Fruit fly (Drosophila melanogaster): ENCODE results near the gene CG32365.

Gene CG32365

dm6 chr3L:7854752-7855454 lies 13.9 kb upstream of the CG32365 start (continued):
- TF ChIP-seq tup (GFP tag; optimal IDR thresholded peaks at IDR 0.05) (no peak), wek (GFP tag; optimal IDR thresholded peaks at IDR 0.05) (peak; percentile 90), CG10267 (tag; optimal IDR thresholded peaks at IDR 0.05) (peak; percentile 69), CG10209 (GFP tag; optimal IDR thresholded peaks at IDR 0.05) (peak; percentile 12), schlank (tag; optimal IDR thresholded peaks at IDR 0.05) (peak; percentile 51), nom (GFP tag; optimal IDR thresholded peaks at IDR 0.05) (peak; percentile 85), CG4328 (GFP tag; optimal IDR thresholded peaks at IDR 0.05) (peak; percentile 85), HLH4C (GFP tag; IDR thresholded peaks at IDR 0.05; ENCODE audit: partially characterized antibody) (0 out of 3 replicates have a peak, but pooled peaks have one; percentile 9), sim (GFP tag; IDR thresholded peaks at IDR 0.05) (no peak), cad (GFP tag; optimal IDR thresholded peaks at IDR 0.05) (no peak), CG15011 (GFP tag; optimal IDR thresholded peaks at IDR 0.05) (peak; percentile 63), CG10147 (GFP tag; optimal IDR thresholded peaks at IDR 0.05) (peak; percentile 45), CG8281 (tag; optimal IDR thresholded peaks at IDR 0.05) (peak; percentile 31), klu (GFP tag; IDR thresholded peaks at IDR 0.05) (no peak), Nf-YB (GFP tag; optimal IDR thresholded peaks at IDR 0.05) (peak; percentile 43), nerfin-1 (tag; optimal IDR thresholded peaks at IDR 0.05) (peak; percentile 83), pfk (GFP tag; optimal IDR thresholded peaks at IDR 0.05) (peak; percentile 81), Mes4 (GFP tag; optimal IDR thresholded peaks at IDR 0.05) (peak; percentile 33), insv (GFP tag; optimal IDR thresholded peaks at IDR 0.05) (peak in 1 of 2 experiments; percentile 35), Bgb (GFP tag; IDR thresholded peaks at IDR 0.05; ENCODE audit: partially characterized antibody) (no peak), crp (GFP tag; optimal IDR thresholded peaks at IDR 0.05) (peak in 1 of 2 experiments; percentile 57), ara (GFP tag; IDR thresholded peaks at IDR 0.05) (0 out of 2 replicates have a peak, but pooled peaks have one; percentile 24), CG7987 (GFP tag; optimal IDR thresholded peaks at IDR 0.05) (peak; percentile 91), pb (GFP tag; optimal IDR thresholded peaks at IDR 0.05) (no peak), BtbVII (GFP tag; optimal IDR thresholded peaks at IDR 0.05) (peak; percentile 91), tna (GFP tag; IDR thresholded peaks at IDR 0.05; ENCODE audit: partially characterized antibody) (no peak), sug (tag; optimal IDR thresholded peaks at IDR 0.05) (peak; percentile 50), CG14667 (GFP tag; IDR thresholded peaks at IDR 0.05) (no peak), ewg (GFP tag; optimal IDR thresholded peaks at IDR 0.05) (peak; percentile 77), CG8765 (GFP tag; IDR thresholded peaks at IDR 0.05) (no peak), kni (GFP tag; optimal IDR thresholded peaks at IDR 0.05) (peak; percentile 94), dysf (GFP tag; IDR thresholded peaks at IDR 0.05) (no peak; the same call in 2 of the 3 replicates), CG12236 (GFP tag; optimal IDR thresholded peaks at IDR 0.05) (no peak), ATbp (GFP tag; optimal IDR thresholded peaks at IDR 0.05) (peak; percentile 88), Ada2b (GFP tag; IDR thresholded peaks at IDR 0.05) (no peak), Hr39 (optimal IDR thresholded peaks at IDR 0.05) (no peak), Antp (GFP tag; optimal IDR thresholded peaks at IDR 0.05) (no peak), sr (GFP tag; IDR thresholded peaks at IDR 0.05) (peak; percentile 72; the same call in 1 of the 3 replicates), TFAM (GFP tag; optimal IDR thresholded peaks at IDR 0.05) (no peak), Nf-YC (tag; optimal IDR thresholded peaks at IDR 0.05) (peak; percentile 65), gem (tag; optimal IDR thresholded peaks at IDR 0.05) (peak; percentile 38), PHDP (tag; optimal IDR thresholded peaks at IDR 0.05) (peak; percentile 62), CG8290 (GFP tag; optimal IDR thresholded peaks at IDR 0.05) (no peak), CG8290 (tag; optimal IDR thresholded peaks at IDR 0.05) (peak; percentile 66 to 68), ttk (GFP tag; IDR thresholded peaks at IDR 0.05) (no peak), Nf-YA (GFP tag; IDR thresholded peaks at IDR 0.05) (peak; percentile 55; the same call in 1 of the 2 replicates), Spps (tag; optimal IDR thresholded peaks at IDR 0.05) (peak; percentile 60), esg (GFP tag; conservative IDR thresholded peaks at IDR 0.05) (no peak), Max (GFP tag; optimal IDR thresholded peaks at IDR 0.05) (no peak)

Measured in whole organism, embryonic.